Worm (Caenorhabditis elegans) whole organism, young adult: Measurements from ENCODE around the gene pqn-53.

Experiments used
- F57A8.1 ChIP-seq: fragments of 200-800 bp; sonication (Bioruptor generic); optimal IDR thresholded peaks from 2 replicates; lab custom pipeline; 2018; ENCODE audit warnings: mild to moderate bottlenecking, missing genetic modification characterization, moderate library complexity, missing compliant biosample characterization
- Y67H2A.10 ChIP-seq: fragments of 200-800 bp; sonication (Bioruptor generic); conservative IDR thresholded peaks from 2 replicates; pipeline ENCODE4 v1.3.6; 2022; ENCODE audit warnings: missing genetic modification reagents, missing genetic modification characterization, missing compliant biosample characterization
- ets-4 ChIP-seq: fragments of 200-800 bp; sonication (Bioruptor generic); optimal IDR thresholded peaks from 2 replicates; lab custom pipeline; 2018; ENCODE audit warnings: mild to moderate bottlenecking, missing genetic modification characterization, missing compliant biosample characterization
- hrde-1 ChIP-seq: sonication (generic microtip); optimal IDR thresholded peaks from 2 replicates; lab custom pipeline; 2016; ENCODE audit warnings: missing genetic modification characterization, mild to moderate bottlenecking, missing compliant biosample characterization, moderate library complexity, missing genotype, missing genetic modification reagents, borderline replicate concordance
- nfya-1 ChIP-seq: sonication (generic microtip); optimal IDR thresholded peaks from 2 replicates; lab custom pipeline; 2017; ENCODE audit warnings: antibody characterized with exemption, missing compliant biosample characterization, missing genetic modification characterization, borderline replicate concordance; ENCODE audit not compliant: insufficient read depth
- tbx-9 ChIP-seq: sonication (generic microtip); optimal IDR thresholded peaks from 2 replicates; lab custom pipeline; 2016; ENCODE audit warnings: borderline replicate concordance, missing genetic modification characterization, inconsistent platforms, missing compliant biosample characterization
- ztf-28 ChIP-seq: fragments of 200-800 bp; sonication (Bioruptor generic); IDR thresholded peaks from 2 replicates; pipeline ENCODE4 v1.3.6; 2022; ENCODE audit warnings: missing genetic modification reagents, missing genetic modification characterization, missing compliant biosample characterization

DNA sequence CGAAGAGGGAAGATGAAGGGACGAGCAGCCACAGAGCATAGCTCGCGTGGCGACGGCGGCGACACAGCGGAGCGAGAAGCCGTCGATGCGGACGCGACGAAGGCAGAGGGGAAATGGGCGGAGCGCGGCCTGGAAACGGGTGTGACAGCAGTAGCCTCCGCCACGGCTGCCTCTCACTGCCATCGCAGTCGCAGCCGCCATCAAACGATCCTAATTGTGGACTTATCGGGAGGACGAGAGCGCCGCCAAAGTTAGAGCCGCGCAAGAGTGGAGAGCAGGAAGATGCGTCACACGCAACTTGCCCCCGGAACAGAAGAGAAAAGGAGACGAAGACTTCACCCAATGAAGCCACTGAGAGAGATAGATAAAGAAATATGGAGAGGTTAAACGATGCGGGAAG is 40.9 kb downstream of the pqn-53 start:
- TF ChIP-seq F57A8.1 (GFP tag; lab: Kevin White, UChicago) = no peak
- TF ChIP-seq ets-4 = no peak
- no peak for TF ChIP-seq hrde-1
- no peak for TF ChIP-seq Y67H2A.10 (GFP tag; lab: Robert Waterston, UW)
- TF ChIP-seq tbx-9 (tag; lab: Kevin White, UChicago) = no peak
- 0 out of 2 replicates have a peak, but pooled peaks have one; percentile 37 for TF ChIP-seq ztf-28 (GFP tag; lab: Robert Waterston, UW)
- no peak for TF ChIP-seq nfya-1
